Fruit fly (Drosophila melanogaster): ENCODE measurements around the gene Diedel3.

The Diedel3 gene

DNA sequence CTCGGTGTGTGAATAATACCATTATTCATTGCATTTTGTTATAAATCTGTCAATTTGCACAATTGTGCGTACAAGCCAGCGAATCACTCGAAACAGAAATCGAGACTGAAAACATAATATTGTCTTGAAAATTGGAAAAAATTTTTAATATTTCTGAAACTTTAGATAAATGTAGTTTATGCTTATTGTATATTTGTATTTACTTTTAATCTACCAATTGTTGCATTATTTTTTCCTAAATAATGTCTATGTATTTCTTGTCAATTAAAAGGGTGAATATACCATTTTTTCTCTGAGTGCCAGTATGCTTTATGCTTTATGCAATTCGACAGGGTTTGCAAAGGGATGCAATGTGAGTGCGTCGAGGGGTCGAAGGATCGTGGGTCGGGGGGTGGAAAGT, 35.7 kb upstream of the Diedel3 start (continued):
- TF ChIP-seq CG17829 (tag; optimal IDR thresholded peaks at IDR 0.05) (peak; percentile 12), CG7786 (GFP tag; optimal IDR thresholded peaks at IDR 0.05) (no peak), Ssrp (tag; optimal IDR thresholded peaks at IDR 0.05) (no peak), dm (GFP tag; optimal IDR thresholded peaks at IDR 0.05) (no peak), dmrt99B (tag; optimal IDR thresholded peaks at IDR 0.05) (peak; percentile 9), nmo (GFP tag; optimal IDR thresholded peaks at IDR 0.05) (peak; percentile 25), odd (GFP tag; optimal IDR thresholded peaks at IDR 0.05) (no peak), usp (GFP tag; optimal IDR thresholded peaks at IDR 0.05) (no peak), CG14710 (tag; optimal IDR thresholded peaks at IDR 0.05) (peak; percentile 30), fd64A (GFP tag; optimal IDR thresholded peaks at IDR 0.05) (no peak), fru (optimal IDR thresholded peaks at IDR 0.05) (no peak), CG7357 (GFP tag; IDR thresholded peaks at IDR 0.05) (no peak), maf-S (GFP tag; optimal IDR thresholded peaks at IDR 0.05) (no peak), jigr1 (GFP tag; IDR thresholded peaks at IDR 0.05) (no peak), CG2712 (tag; optimal IDR thresholded peaks at IDR 0.05) (peak; percentile 53), Atf6 (GFP tag; IDR thresholded peaks at IDR 0.05) (no peak), D19A (tag; optimal IDR thresholded peaks at IDR 0.05) (peak; percentile 9), CrebB (tag; optimal IDR thresholded peaks at IDR 0.05) (no peak), CG15514 (GFP tag; optimal IDR thresholded peaks at IDR 0.05) (no peak), lola (GFP tag; optimal IDR thresholded peaks at IDR 0.05) (peak in 1 of 3 experiments; percentile 48), gem (tag; optimal IDR thresholded peaks at IDR 0.05) (peak; percentile 39), CG12391 (tag; optimal IDR thresholded peaks at IDR 0.05) (peak; percentile 3), CG11696 (GFP tag; IDR thresholded peaks at IDR 0.05) (no peak), CG10209 (GFP tag; optimal IDR thresholded peaks at IDR 0.05) (no peak), Blimp-1 (GFP tag; optimal IDR thresholded peaks at IDR 0.05) (peak; percentile 34), Hr3 (GFP tag; optimal IDR thresholded peaks at IDR 0.05) (no peak), C15 (GFP tag; IDR thresholded peaks at IDR 0.05) (no peak), dmrt11E (tag; optimal IDR thresholded peaks at IDR 0.05) (peak; percentile 56), lov (optimal IDR thresholded peaks at IDR 0.05) (no peak), lov (GFP tag; IDR thresholded peaks at IDR 0.05) (no peak), Oli (tag; optimal IDR thresholded peaks at IDR 0.05) (no peak), CG17385 (GFP tag; optimal IDR thresholded peaks at IDR 0.05) (no peak), CG6854 (GFP tag; optimal IDR thresholded peaks at IDR 0.05) (no peak), gsb-n (tag; optimal IDR thresholded peaks at IDR 0.05) (peak; percentile 63), Oaz (GFP tag; IDR thresholded peaks at IDR 0.05) (no peak), Lpt (GFP tag; optimal IDR thresholded peaks at IDR 0.05) (no peak), CG8388 (GFP tag; optimal IDR thresholded peaks at IDR 0.05) (peak; percentile 12), CG11456 (GFP tag; IDR thresholded peaks at IDR 0.05) (no peak), sob (GFP tag; IDR thresholded peaks at IDR 0.05) (no peak), sc (optimal IDR thresholded peaks at IDR 0.05) (no peak), sc (GFP tag; optimal IDR thresholded peaks at IDR 0.05) (no peak), CG6272 (GFP tag; IDR thresholded peaks at IDR 0.05) (no peak), tll (GFP tag; optimal IDR thresholded peaks at IDR 0.05) (no peak), insv (GFP tag; optimal IDR thresholded peaks at IDR 0.05) (no peak), TFAM (GFP tag; optimal IDR thresholded peaks at IDR 0.05) (no peak), CG11504 (tag; optimal IDR thresholded peaks at IDR 0.05) (no peak), CG10462 (GFP tag; optimal IDR thresholded peaks at IDR 0.05) (no peak), sima (GFP tag; optimal IDR thresholded peaks at IDR 0.05) (no peak), CG15479 (GFP tag; optimal IDR thresholded peaks at IDR 0.05) (no peak), bsh (GFP tag; optimal IDR thresholded peaks at IDR 0.05) (peak in 1 of 2 experiments; percentile 43), B-H1 (GFP tag; IDR thresholded peaks at IDR 0.05) (no peak), Dad (GFP tag; optimal IDR thresholded peaks at IDR 0.05) (no peak)
